Worm (Caenorhabditis elegans) whole organism, L3 larva: ENCODE results near the gene T12D8.9.

Experiments
- R02D3.7 ChIP-seq: fragments of 150-350 bp; optimal IDR thresholded peaks from 2 replicates; lab custom pipeline; 2014; ENCODE audit warnings: missing biosample characterization, missing genetic modification characterization
- ZK546.5 ChIP-seq: sonication (generic microtip); optimal IDR thresholded peaks from 2 replicates; lab custom pipeline; 2017; ENCODE audit warnings: missing biosample characterization, missing genetic modification characterization
- ama-1 ChIP-seq: fragments of 150-350 bp; optimal IDR thresholded peaks from 2 replicates; lab custom pipeline; 2018
- ceh-16 ChIP-seq: sonication (generic microtip); optimal IDR thresholded peaks from 2 replicates; lab custom pipeline; 2017; ENCODE audit warnings: missing biosample characterization, missing genetic modification characterization
- ceh-28 ChIP-seq: fragments of 150-350 bp; optimal IDR thresholded peaks from 2 replicates; lab custom pipeline; 2014; ENCODE audit warnings: missing biosample characterization, missing genetic modification reagents, missing genetic modification characterization
- ceh-82 ChIP-seq: fragments of 150-350 bp; optimal IDR thresholded peaks from 2 replicates; lab custom pipeline; 2014; ENCODE audit warnings: missing biosample characterization, missing genetic modification characterization
- daf-12 ChIP-seq: fragments of 150-350 bp; optimal IDR thresholded peaks from 2 replicates; lab custom pipeline; 2014; ENCODE audit warnings: missing biosample characterization, missing genetic modification reagents, missing genetic modification characterization
- egl-27 ChIP-seq: sonication (generic microtip); optimal IDR thresholded peaks from 4 replicates; lab custom pipeline; 2017; ENCODE audit warnings: missing biosample characterization, missing genetic modification reagents, missing genetic modification characterization
- egl-5 ChIP-seq: fragments of 150-350 bp; optimal IDR thresholded peaks from 2 replicates; lab custom pipeline; 2017; ENCODE audit warnings: missing biosample characterization, missing genetic modification reagents, missing genetic modification characterization, inconsistent platforms
- elt-2 ChIP-seq: sonication (generic microtip); optimal IDR thresholded peaks from 2 replicates; lab custom pipeline; 2016; ENCODE audit warnings: missing genetic modification reagents, mild to moderate bottlenecking, missing genetic modification characterization, missing compliant biosample characterization
- elt-3 ChIP-seq, 3 experiments: fragments of 150-350 bp in 1 of 3; sonication (generic microtip) in 2 of 3; optimal IDR thresholded peaks; 2 replicates in 2 of 3; 4 replicates in 1 of 3; lab custom pipeline; 2014 to 2017; ENCODE audit warnings: missing biosample characterization in 3 of 3, missing genetic modification characterization in 3 of 3
- fkh-10 ChIP-seq: sonication (generic microtip); optimal IDR thresholded peaks from 2 replicates; lab custom pipeline; 2017; ENCODE audit warnings: missing biosample characterization, missing genetic modification reagents, missing genetic modification characterization
- fkh-2 ChIP-seq: fragments of 150-350 bp; optimal IDR thresholded peaks from 2 replicates; lab custom pipeline; 2014; ENCODE audit warnings: missing biosample characterization, missing genetic modification reagents, missing genetic modification characterization
- fos-1 ChIP-seq: fragments of 150-350 bp; optimal IDR thresholded peaks from 2 replicates; lab custom pipeline; 2014; ENCODE audit warnings: missing biosample characterization, missing genetic modification characterization
- hmg-11 ChIP-seq: sonication (generic microtip); optimal IDR thresholded peaks from 2 replicates; lab custom pipeline; 2016; ENCODE audit warnings: missing genetic modification characterization, missing compliant biosample characterization
- jun-1 ChIP-seq: fragments of 150-350 bp; optimal IDR thresholded peaks from 2 replicates; lab custom pipeline; 2014; ENCODE audit warnings: missing biosample characterization, missing genetic modification reagents, missing genetic modification characterization
- lin-15B ChIP-seq: fragments of 150-350 bp; optimal IDR thresholded peaks from 2 replicates; lab custom pipeline; 2014; ENCODE audit warnings: missing biosample characterization, missing genetic modification characterization
- lin-39 ChIP-seq: fragments of 150-350 bp; optimal IDR thresholded peaks from 2 replicates; lab custom pipeline; 2018; ENCODE audit warnings: missing biosample characterization, missing genetic modification reagents, missing genetic modification characterization
- lsy-12 ChIP-seq: sonication (generic microtip); optimal IDR thresholded peaks from 2 replicates; lab custom pipeline; 2016; ENCODE audit warnings: mild to moderate bottlenecking, missing genetic modification characterization, missing compliant biosample characterization
- mdl-1 ChIP-seq: fragments of 150-350 bp; optimal IDR thresholded peaks from 2 replicates; lab custom pipeline; 2014; ENCODE audit warnings: missing biosample characterization, missing genetic modification characterization
- mml-1 ChIP-seq: fragments of 150-350 bp; sonication (generic microtip); optimal IDR thresholded peaks from 3 replicates; lab custom pipeline; 2014; ENCODE audit warnings: missing biosample characterization, missing genetic modification characterization
- nfya-1 ChIP-seq: sonication (generic microtip); optimal IDR thresholded peaks from 2 replicates; lab custom pipeline; 2017; ENCODE audit warnings: missing genetic modification characterization, mild to moderate bottlenecking, missing compliant biosample characterization, antibody characterized with exemption, moderate library complexity; ENCODE audit not compliant: insufficient read depth
- nhr-12 ChIP-seq: fragments of 150-350 bp; optimal IDR thresholded peaks from 2 replicates; lab custom pipeline; 2014; ENCODE audit warnings: missing biosample characterization, missing genetic modification characterization
- nhr-23 ChIP-seq: fragments of 150-350 bp; optimal IDR thresholded peaks from 2 replicates; lab custom pipeline; 2014; ENCODE audit warnings: missing biosample characterization, missing genetic modification reagents, missing genetic modification characterization
- nhr-237 ChIP-seq: fragments of 150-350 bp; optimal IDR thresholded peaks from 2 replicates; lab custom pipeline; 2014; ENCODE audit warnings: missing biosample characterization, missing genetic modification characterization
- nhr-25 ChIP-seq: sonication (generic microtip); optimal IDR thresholded peaks from 2 replicates; lab custom pipeline; 2017; ENCODE audit warnings: missing biosample characterization, missing genetic modification characterization
- nhr-43 ChIP-seq: sonication (generic microtip); optimal IDR thresholded peaks from 2 replicates; lab custom pipeline; 2016; ENCODE audit warnings: mild to moderate bottlenecking, missing genetic modification characterization, missing compliant biosample characterization; ENCODE audit not compliant: poor library complexity, severe bottlenecking
- nhr-76 ChIP-seq: fragments of 150-350 bp; sonication (generic microtip); optimal IDR thresholded peaks from 5 replicates; lab custom pipeline; 2014; ENCODE audit warnings: missing biosample characterization, missing genetic modification characterization
- nhr-77 ChIP-seq: fragments of 150-350 bp; optimal IDR thresholded peaks from 2 replicates; lab custom pipeline; 2014; ENCODE audit warnings: missing biosample characterization, missing genetic modification characterization
- pha-4 ChIP-seq: fragments of 150-350 bp; optimal IDR thresholded peaks from 2 replicates; lab custom pipeline; 2014; ENCODE audit warnings: missing biosample characterization, missing genetic modification reagents, missing genetic modification characterization
- pqm-1 ChIP-seq: fragments of 150-350 bp; optimal IDR thresholded peaks from 2 replicates; lab custom pipeline; 2017; ENCODE audit warnings: missing biosample characterization, missing genetic modification characterization, inconsistent platforms
- snpc-4 ChIP-seq: fragments of 150-350 bp; optimal IDR thresholded peaks from 2 replicates; lab custom pipeline; 2014; ENCODE audit warnings: missing biosample characterization, missing genetic modification characterization
- tbx-2 ChIP-seq: sonication (generic microtip); optimal IDR thresholded peaks from 2 replicates; lab custom pipeline; 2016; ENCODE audit warnings: mild to moderate bottlenecking, missing genetic modification characterization, missing compliant biosample characterization
- unc-39 ChIP-seq: sonication (generic microtip); optimal IDR thresholded peaks from 4 replicates; lab custom pipeline; 2017; ENCODE audit warnings: missing biosample characterization, missing genetic modification characterization
- unc-62 ChIP-seq: fragments of 150-350 bp; sonication (generic microtip); optimal IDR thresholded peaks from 4 replicates; lab custom pipeline; 2014; ENCODE audit warnings: missing biosample characterization, missing genetic modification reagents, missing genetic modification characterization
- ztf-11 ChIP-seq: fragments of 150-350 bp; optimal IDR thresholded peaks from 2 replicates; lab custom pipeline; 2014; ENCODE audit warnings: missing biosample characterization, missing genetic modification characterization
- ztf-4 ChIP-seq: fragments of 150-350 bp; optimal IDR thresholded peaks from 2 replicates; lab custom pipeline; 2014; ENCODE audit warnings: missing biosample characterization, missing genetic modification characterization

Gene T12D8.9

DNA sequence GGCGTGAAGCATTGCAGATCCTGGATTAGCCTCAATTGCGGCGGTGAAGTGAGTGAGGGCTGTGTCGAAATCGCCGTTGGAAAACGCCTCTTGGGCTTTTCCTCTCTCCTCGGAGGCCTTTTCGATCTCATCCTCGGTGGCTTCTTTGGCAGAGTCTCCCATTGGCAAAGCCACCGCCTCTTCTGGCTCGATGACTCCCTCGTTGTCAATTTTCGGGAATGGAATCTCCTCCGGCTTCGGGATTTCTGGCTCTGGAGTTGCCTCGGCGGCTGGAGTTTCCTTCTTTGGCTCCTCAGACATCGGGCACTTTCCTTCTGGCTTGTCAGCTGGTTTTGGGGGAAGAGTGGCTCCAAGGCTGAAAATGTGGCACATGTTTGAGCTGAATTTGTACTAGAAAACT, 4.8 kb downstream of the T12D8.9 start:
- TF ChIP-seq elt-2 (tag; lab: Kevin White, UChicago) (no peak), R02D3.7 (tag; lab: Kevin White, UChicago) (no peak), tbx-2 (tag; lab: Kevin White, UChicago) (no peak), nhr-237 (no peak), ceh-28 (no peak), ZK546.5 (tag; lab: Kevin White, UChicago) (no peak), ama-1 (lab: Kevin White, UChicago) (no peak), fkh-2 (tag; lab: Kevin White, UChicago) (no peak), hmg-11 (tag; lab: Kevin White, UChicago) (no peak), ztf-4 (no peak), ztf-11 (tag; lab: Kevin White, UChicago) (no peak), daf-12 (tag; lab: Kevin White, UChicago) (no peak), egl-27 (tag; lab: Kevin White, UChicago) (no peak), nhr-25 (no peak)

ce11 chrIII:13622268-13622667, 5.4 kb downstream of the T12D8.9 start, which contains the start of gene hip-1:
hip-1 (minus strand) TSS chrIII:13622492.
- TF ChIP-seq lin-15B (tag; lab: Kevin White, UChicago), result peak; percentile 21
- TF ChIP-seq snpc-4 (tag; lab: Kevin White, UChicago), result peak; percentile 25
- TF ChIP-seq nfya-1 (tag; lab: Kevin White, UChicago), result peak; percentile 60
- TF ChIP-seq lsy-12 (tag; lab: Kevin White, UChicago), result no peak
- peak; percentile 76 for TF ChIP-seq hmg-11 (tag; lab: Kevin White, UChicago)
- TF ChIP-seq pha-4 (tag; lab: Kevin White, UChicago), result peak; percentile 62
- TF ChIP-seq mdl-1 (tag; lab: Kevin White, UChicago), result no peak
- peak; percentile 13 for TF ChIP-seq nhr-25
- TF ChIP-seq elt-2 (tag; lab: Kevin White, UChicago), result peak; percentile 16
- no peak for TF ChIP-seq nhr-12

ce11 chrIII:13623014-13623413, 6.1 kb downstream of the T12D8.9 start, which contains the start of gene mlc-5:
mlc-5 (plus strand) TSS chrIII:13623314.
- TF ChIP-seq nhr-12, result no peak
- TF ChIP-seq unc-39 (tag; lab: Kevin White, UChicago), result no peak
- no peak for TF ChIP-seq pha-4 (tag; lab: Kevin White, UChicago)
- no peak for TF ChIP-seq egl-27 (tag; lab: Kevin White, UChicago)
- no peak for TF ChIP-seq nhr-77
- no peak for TF ChIP-seq jun-1 (tag; lab: Kevin White, UChicago)
- no peak for TF ChIP-seq ZK546.5 (tag; lab: Kevin White, UChicago)
- TF ChIP-seq nhr-25, result no peak
- no peak for TF ChIP-seq elt-3 (tag; optimal IDR thresholded peaks at IDR 0.05; lab: Kevin White, UChicago)
- TF ChIP-seq ama-1 (lab: Kevin White, UChicago), result no peak
- TF ChIP-seq lsy-12 (tag; lab: Kevin White, UChicago), result no peak
- no peak for TF ChIP-seq fos-1 (tag; lab: Kevin White, UChicago)
- TF ChIP-seq nhr-23 (tag; lab: Kevin White, UChicago), result no peak
- no peak for TF ChIP-seq ceh-82 (tag; lab: Kevin White, UChicago)
- TF ChIP-seq, all 47 proteins: peak for 0

DNA sequence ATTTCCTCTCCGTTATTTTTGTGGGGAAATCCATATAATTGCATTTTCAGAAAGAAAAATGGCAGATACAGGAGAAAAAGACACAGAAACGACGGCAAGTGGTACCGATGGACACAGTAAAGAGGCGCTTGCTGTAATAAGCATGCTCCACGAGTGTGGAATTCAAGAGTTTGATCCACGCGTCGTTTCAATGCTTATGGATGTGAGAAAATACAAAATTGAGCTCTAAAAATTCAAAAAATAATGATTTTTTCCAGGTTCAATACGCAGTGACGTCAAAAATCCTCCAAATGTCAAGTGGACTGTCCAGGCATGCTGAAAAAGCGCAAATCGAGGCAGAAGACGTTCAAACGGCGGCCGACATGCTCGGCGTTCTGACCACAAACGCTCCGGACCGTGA, 7.3 kb downstream of the T12D8.9 start, which contains the start of gene taf-9:
taf-9 (plus strand) TSS at position 51 of the 400 bp plus-strand sequence.
- TF ChIP-seq hmg-11 (tag; lab: Kevin White, UChicago), result no peak
- no peak for TF ChIP-seq pqm-1
- peak; percentile 13 for TF ChIP-seq nhr-43 (tag; lab: Kevin White, UChicago)
- TF ChIP-seq ama-1 (lab: Kevin White, UChicago), result peak; percentile 45
- no peak for TF ChIP-seq nhr-76
- no peak for TF ChIP-seq egl-5 (tag; lab: Kevin White, UChicago)

DNA sequence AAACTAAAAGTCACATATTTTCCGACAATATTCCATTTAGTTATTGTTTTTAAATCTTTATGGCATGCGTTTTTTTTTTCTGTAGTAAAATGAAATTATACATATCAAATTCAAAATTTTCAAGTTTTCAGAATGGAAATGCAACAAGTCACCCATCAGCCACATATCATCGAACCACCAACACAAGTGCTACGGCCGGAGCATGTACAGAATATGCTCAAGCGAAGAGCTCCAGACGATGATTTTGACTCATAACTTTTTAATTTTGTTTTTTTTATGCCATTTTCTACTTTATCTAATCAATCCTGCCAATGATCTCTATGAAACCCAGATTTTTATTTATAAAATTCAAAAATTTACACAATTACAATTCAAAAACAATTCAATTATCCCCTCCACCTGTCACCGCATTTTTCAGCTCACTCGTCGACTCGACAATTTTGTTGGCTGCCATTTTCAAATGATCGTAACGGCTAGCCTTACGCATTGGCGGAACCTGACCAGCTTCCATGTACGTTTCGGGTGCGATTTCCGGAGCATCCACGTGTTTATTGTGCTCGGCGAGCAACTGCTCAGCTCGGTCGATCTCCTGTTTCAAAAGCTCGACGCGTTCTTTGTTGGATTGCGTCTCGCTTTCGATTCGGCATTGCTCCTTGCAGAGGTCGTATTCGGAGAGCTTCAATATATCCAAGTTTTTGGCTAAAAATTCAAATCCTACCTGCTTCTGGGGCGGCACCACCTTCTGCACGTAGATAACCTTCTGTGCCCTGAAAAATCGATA, 8.9 kb downstream of the T12D8.9 start:
- TF ChIP-seq ztf-11 (tag; lab: Kevin White, UChicago) (no peak), elt-2 (tag; lab: Kevin White, UChicago) (peak; percentile 30), fkh-2 (tag; lab: Kevin White, UChicago) (no peak), lsy-12 (tag; lab: Kevin White, UChicago) (no peak), nhr-43 (tag; lab: Kevin White, UChicago) (no peak), ama-1 (lab: Kevin White, UChicago) (peak; percentile 58), ceh-16 (tag; lab: Kevin White, UChicago) (no peak), fkh-10 (GFP tag; lab: Kevin White, UChicago) (no peak), pha-4 (tag; lab: Kevin White, UChicago) (no peak), R02D3.7 (tag; lab: Kevin White, UChicago) (no peak), lin-15B (tag; lab: Kevin White, UChicago) (no peak), mml-1 (tag; lab: Kevin White, UChicago) (no peak), lin-39 (tag; lab: Kevin White, UChicago) (no peak), ceh-28 (peak; percentile 6), unc-62 (no peak), ztf-4 (no peak), unc-39 (tag; lab: Kevin White, UChicago) (no peak), elt-3 (tag; optimal IDR thresholded peaks at IDR 0.05; lab: Kevin White, UChicago) (no peak), hmg-11 (tag; lab: Kevin White, UChicago) (no peak)
